Worm (Caenorhabditis elegans): ENCODE results near the gene sre-3.

ce11 chrII:7402625-7403024 lies 17.1 kb downstream of the sre-3 start, which contains the start of gene nas-7:
- no peak for TF ChIP-seq blmp-1 (tag; optimal IDR thresholded peaks at IDR 0.05)
- TF ChIP-seq pha-4 (tag; optimal IDR thresholded peaks at IDR 0.05) = no peak
- TF ChIP-seq ceh-43 (GFP tag; optimal IDR thresholded peaks at IDR 0.05) = no peak
- no peak for TF ChIP-seq lsy-2 (tag; optimal IDR thresholded peaks at IDR 0.05)
- TF ChIP-seq mab-5 (tag; optimal IDR thresholded peaks at IDR 0.05) = no peak

All from whole organism, mixed stage, embryonic.